Worm (Caenorhabditis elegans): ENCODE measurements around the gene thk-1.

The thk-1 gene

DNA sequence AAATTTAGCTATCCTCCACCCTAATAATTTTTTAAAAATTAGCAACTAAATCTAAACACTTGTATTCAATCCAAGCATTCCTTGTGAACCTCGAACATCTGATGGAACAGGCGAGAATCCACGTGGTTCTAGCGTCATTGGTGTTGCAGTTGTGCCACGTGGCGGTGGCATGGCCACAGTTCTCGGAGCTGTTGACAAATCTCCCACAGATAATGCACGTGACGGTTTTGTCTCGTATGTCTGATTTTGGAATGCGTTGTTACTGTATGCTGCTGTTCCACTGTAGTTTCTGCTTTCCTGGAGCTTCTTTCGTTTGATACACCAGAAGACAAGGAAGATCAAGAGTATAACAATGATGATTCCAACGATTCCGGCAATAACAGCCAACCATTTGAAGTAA, 14.7 kb upstream of the thk-1 start:
- TF ChIP-seq ceh-9 (tag; optimal IDR thresholded peaks at IDR 0.05) (no peak), ceh-28 (tag; optimal IDR thresholded peaks at IDR 0.05) (no peak), nhr-11 (tag; optimal IDR thresholded peaks at IDR 0.05) (no peak), elt-1 (tag; optimal IDR thresholded peaks at IDR 0.05) (no peak), unc-62 (GFP tag; optimal IDR thresholded peaks at IDR 0.05) (no peak), R02D3.7 (tag; optimal IDR thresholded peaks at IDR 0.05) (no peak), nhr-12 (tag; optimal IDR thresholded peaks at IDR 0.05) (no peak), daf-12 (tag; optimal IDR thresholded peaks at IDR 0.05) (no peak), ceh-16 (tag; optimal IDR thresholded peaks at IDR 0.05) (no peak), lsy-12 (tag; optimal IDR thresholded peaks at IDR 0.05) (no peak), unc-39 (tag; optimal IDR thresholded peaks at IDR 0.05) (no peak), nhr-67 (tag; optimal IDR thresholded peaks at IDR 0.05) (no peak)

- no peak for TF ChIP-seq nhr-67 (tag; optimal IDR thresholded peaks at IDR 0.05)
- peak; percentile 71 for TF ChIP-seq nhr-43 (tag; optimal IDR thresholded peaks at IDR 0.05; ENCODE audit: poor library complexity, severe bottlenecking)
- TF ChIP-seq snpc-4 (tag; optimal IDR thresholded peaks at IDR 0.05) = no peak
- TF ChIP-seq nhr-25 (tag; optimal IDR thresholded peaks at IDR 0.05) = peak; percentile 79
- TF ChIP-seq egl-27 (tag; optimal IDR thresholded peaks at IDR 0.05) = no peak
- peak; percentile 2 for TF ChIP-seq nhr-23 (tag; optimal IDR thresholded peaks at IDR 0.05)
Observed at ce11 chrIV:10295084-10295483, 13.7 kb upstream of the thk-1 start, which contains the start of gene R09E10.13. R09E10.13 (minus strand) TSS chrIV:10295144.

DNA sequence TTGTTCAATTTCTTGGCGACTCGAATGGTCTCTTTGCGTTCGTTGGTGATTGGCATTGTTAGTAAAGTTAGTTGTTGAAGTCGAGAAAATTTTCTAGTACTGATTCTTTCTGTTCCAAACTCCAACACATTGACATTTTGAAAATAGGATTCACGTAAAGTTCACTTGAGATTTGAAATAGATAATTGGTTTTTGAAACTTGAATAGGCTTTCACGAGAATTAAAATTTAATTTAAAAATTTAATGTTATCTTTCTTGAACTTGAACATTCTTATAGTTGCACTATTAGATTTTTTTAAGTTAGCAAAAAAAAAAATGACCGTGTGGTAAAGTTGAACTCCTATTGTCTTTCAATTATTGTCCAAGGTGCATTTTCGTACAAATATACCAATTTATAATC, 12.6 kb upstream of the thk-1 start, which contains the start of gene R09E10.6:
TSS of gene R09E10.6 (minus strand) at position 101 of the 400 bp plus-strand sequence.
- TF ChIP-seq lsy-12 (tag; optimal IDR thresholded peaks at IDR 0.05) = no peak
- no peak for TF ChIP-seq jun-1 (tag; optimal IDR thresholded peaks at IDR 0.05)
- TF ChIP-seq fos-1 (tag; optimal IDR thresholded peaks at IDR 0.05) = no peak
- TF ChIP-seq nhr-23 (tag; optimal IDR thresholded peaks at IDR 0.05) = no peak
- TF ChIP-seq eor-1 (tag; optimal IDR thresholded peaks at IDR 0.05) = no peak
- no peak for TF ChIP-seq ztf-4 (tag; optimal IDR thresholded peaks at IDR 0.05)
- no peak for TF ChIP-seq nhr-12 (tag; optimal IDR thresholded peaks at IDR 0.05)
- TF ChIP-seq nhr-67 (tag; optimal IDR thresholded peaks at IDR 0.05) = no peak
- TF ChIP-seq ZK546.5 (tag; optimal IDR thresholded peaks at IDR 0.05) = no peak
- TF ChIP-seq tbx-2 (tag; optimal IDR thresholded peaks at IDR 0.05) = no peak
- no peak for TF ChIP-seq nhr-77 (tag; optimal IDR thresholded peaks at IDR 0.05)
- TF ChIP-seq ceh-16 (tag; optimal IDR thresholded peaks at IDR 0.05) = no peak
- TF ChIP-seq elt-1 (tag; optimal IDR thresholded peaks at IDR 0.05) = no peak

DNA sequence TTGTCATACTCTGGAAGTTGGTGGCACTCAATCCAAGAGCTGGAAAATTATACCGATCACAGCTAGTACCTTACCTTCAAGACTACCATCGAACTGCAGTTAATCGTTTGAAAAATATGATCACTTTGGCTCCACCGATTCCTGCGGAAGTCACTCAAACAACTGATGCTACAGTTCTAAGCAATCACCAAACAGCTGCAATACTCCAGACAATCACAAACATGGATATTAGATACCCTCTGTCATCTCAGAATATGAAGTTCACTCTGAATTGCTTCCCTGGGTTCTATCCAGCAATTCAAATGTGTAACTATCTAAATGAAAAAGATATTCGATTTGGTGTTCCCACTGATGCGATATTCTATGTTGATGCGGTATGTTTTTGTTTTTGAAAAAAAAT, 7.2 kb upstream of the thk-1 start:
- no peak for TF ChIP-seq egl-5 (tag; optimal IDR thresholded peaks at IDR 0.05)
- no peak for TF ChIP-seq R02D3.7 (tag; optimal IDR thresholded peaks at IDR 0.05)
- no peak for TF ChIP-seq hmg-11 (tag; optimal IDR thresholded peaks at IDR 0.05)
- no peak for TF ChIP-seq ceh-82 (tag; optimal IDR thresholded peaks at IDR 0.05)
- TF ChIP-seq skn-1 (tag; optimal IDR thresholded peaks at IDR 0.05) = no peak
- no peak for TF ChIP-seq nhr-11 (tag; optimal IDR thresholded peaks at IDR 0.05)
- TF ChIP-seq snpc-4 (tag; optimal IDR thresholded peaks at IDR 0.05) = no peak
- no peak for TF ChIP-seq mdl-1 (tag; optimal IDR thresholded peaks at IDR 0.05)
- no peak for TF ChIP-seq jun-1 (tag; optimal IDR thresholded peaks at IDR 0.05)
- TF ChIP-seq ceh-28 (tag; optimal IDR thresholded peaks at IDR 0.05) = no peak
- TF ChIP-seq nhr-43 (tag; optimal IDR thresholded peaks at IDR 0.05; ENCODE audit: poor library complexity, severe bottlenecking) = no peak
- TF ChIP-seq elt-2 (tag; optimal IDR thresholded peaks at IDR 0.05) = no peak
- no peak for TF ChIP-seq unc-62 (GFP tag; optimal IDR thresholded peaks at IDR 0.05)

DNA sequence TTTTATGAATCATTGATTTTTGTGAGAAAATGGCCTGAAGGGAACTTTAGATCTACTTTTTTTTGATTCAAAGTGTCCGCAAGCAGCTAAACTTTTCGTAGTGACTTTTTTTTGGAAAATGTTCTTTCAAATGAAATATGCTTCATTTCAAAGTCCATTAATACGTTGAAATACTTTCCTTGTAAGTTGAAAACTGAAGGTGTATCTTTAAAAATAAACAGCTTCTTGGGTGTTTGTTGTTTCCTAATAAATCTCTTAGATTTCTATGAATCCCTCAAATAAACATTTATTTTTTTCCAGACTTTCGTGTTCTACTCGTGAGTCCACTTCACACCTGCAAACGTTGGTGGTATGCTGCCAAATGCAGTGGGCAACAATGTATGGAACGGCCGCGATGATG, 5.3 kb upstream of the thk-1 start, which contains the start of gene ebax-1:
TSS of gene ebax-1 (plus strand) at position 301 of the 400 bp plus-strand sequence.
- no peak for TF ChIP-seq nhr-28 (tag; optimal IDR thresholded peaks at IDR 0.05)
- TF ChIP-seq zag-1 (tag; optimal IDR thresholded peaks at IDR 0.05) = no peak
- no peak for TF ChIP-seq tbx-2 (tag; optimal IDR thresholded peaks at IDR 0.05)
- no peak for TF ChIP-seq nhr-12 (tag; optimal IDR thresholded peaks at IDR 0.05)
- no peak for TF ChIP-seq ztf-11 (tag; optimal IDR thresholded peaks at IDR 0.05)
- no peak for TF ChIP-seq lsy-12 (tag; optimal IDR thresholded peaks at IDR 0.05)
- no peak for TF ChIP-seq pqm-1 (tag; optimal IDR thresholded peaks at IDR 0.05)
- TF ChIP-seq nhr-237 (tag; optimal IDR thresholded peaks at IDR 0.05) = no peak
- no peak for TF ChIP-seq ceh-9 (tag; optimal IDR thresholded peaks at IDR 0.05)
- TF ChIP-seq daf-12 (tag; optimal IDR thresholded peaks at IDR 0.05) = no peak
- TF ChIP-seq egl-27 (tag; optimal IDR thresholded peaks at IDR 0.05) = no peak
- TF ChIP-seq egl-5 (tag; optimal IDR thresholded peaks at IDR 0.05) = no peak
- no peak for TF ChIP-seq pha-4 (tag; optimal IDR thresholded peaks at IDR 0.05)
- no peak for TF ChIP-seq ceh-16 (tag; optimal IDR thresholded peaks at IDR 0.05)
- TF ChIP-seq ztf-4 (tag; optimal IDR thresholded peaks at IDR 0.05) = no peak

Measured in whole organism, L3 larva.